Fruit fly (Drosophila melanogaster) whole organism, embryonic: Measurements from ENCODE around the gene CG42237.

Source experiments
- Ada2b ChIP-seq: fragments of 200-800 bp; sonication (Bioruptor generic); IDR thresholded peaks from 2 replicates; pipeline ENCODE4 v1.3.6; 2022; ENCODE audit warnings: missing biosample characterization, missing genetic modification characterization
- CG10267 ChIP-seq: fragments of 200-800 bp; sonication (Bioruptor generic); optimal IDR thresholded peaks from 2 replicates; lab custom pipeline; 2018; ENCODE audit warnings: missing biosample characterization, mild to moderate bottlenecking, missing genetic modification characterization, moderate library complexity
- CG12744 ChIP-seq: fragments of 200-800 bp; sonication (Bioruptor generic); optimal IDR thresholded peaks from 2 replicates; lab custom pipeline; 2016; ENCODE audit warnings: missing biosample characterization, missing genetic modification characterization
- CG13894 ChIP-seq: fragments of 200-800 bp; sonication (Bioruptor generic); optimal IDR thresholded peaks from 3 replicates; lab custom pipeline; 2018; ENCODE audit warnings: missing biosample characterization, mild to moderate bottlenecking, missing genetic modification characterization, moderate library complexity
- CG1603 ChIP-seq: fragments of 200-800 bp; sonication (Bioruptor generic); optimal IDR thresholded peaks from 2 replicates; lab custom pipeline; 2019; ENCODE audit warnings: missing biosample characterization, mild to moderate bottlenecking, missing genetic modification characterization, moderate library complexity
- CG17829 ChIP-seq: fragments of 200-800 bp; optimal IDR thresholded peaks from 2 replicates; lab custom pipeline; 2019; ENCODE audit warnings: missing biosample characterization, mild to moderate bottlenecking, missing genetic modification characterization, moderate library complexity
- CG1832 ChIP-seq: fragments of 200-800 bp; sonication (Bioruptor generic); optimal IDR thresholded peaks from 2 replicates; lab custom pipeline; 2017; ENCODE audit warnings: missing biosample characterization, mild to moderate bottlenecking, missing genetic modification characterization, inconsistent platforms
- CG2875 ChIP-seq: fragments of 200-800 bp; sonication (Bioruptor generic); optimal IDR thresholded peaks from 2 replicates; lab custom pipeline; 2017; ENCODE audit warnings: missing biosample characterization, mild to moderate bottlenecking, missing genetic modification characterization, missing genetic modification reagents
- CG3065 ChIP-seq: fragments of 200-800 bp; sonication (Bioruptor generic); optimal IDR thresholded peaks from 2 replicates; lab custom pipeline; 2016; ENCODE audit warnings: missing biosample characterization, missing genetic modification characterization
- CG3838 ChIP-seq: fragments of 200-800 bp; sonication (Bioruptor generic); optimal IDR thresholded peaks from 3 replicates; lab custom pipeline; 2016; ENCODE audit warnings: missing biosample characterization, missing genetic modification characterization
- CG4360 ChIP-seq: fragments of 200-800 bp; sonication (Bioruptor generic); IDR thresholded peaks from 2 replicates; pipeline ENCODE4 v1.3.6; 2022; ENCODE audit warnings: missing biosample characterization, missing genetic modification characterization
- CG5180 ChIP-seq: fragments of 200-800 bp; sonication (Bioruptor generic); optimal IDR thresholded peaks from 3 replicates; lab custom pipeline; 2017; ENCODE audit warnings: missing biosample characterization, missing genetic modification characterization, mild to moderate bottlenecking, moderate library complexity, missing genetic modification reagents
- CG6765 ChIP-seq: fragments of 200-800 bp; sonication (Bioruptor generic); optimal IDR thresholded peaks from 3 replicates; lab custom pipeline; 2017; ENCODE audit warnings: missing biosample characterization, mild to moderate bottlenecking, missing genetic modification characterization
- CG6813 ChIP-seq: fragments of 200-800 bp; sonication (Bioruptor generic); optimal IDR thresholded peaks from 2 replicates; lab custom pipeline; 2017; ENCODE audit warnings: missing biosample characterization, missing genetic modification characterization, mild to moderate bottlenecking, moderate library complexity, missing genetic modification reagents
- CG9817 ChIP-seq: fragments of 200-800 bp; sonication (Bioruptor generic); optimal IDR thresholded peaks from 2 replicates; lab custom pipeline; 2018; ENCODE audit warnings: missing biosample characterization, mild to moderate bottlenecking, missing genetic modification characterization, moderate library complexity
- D19A ChIP-seq: fragments of 200-800 bp; optimal IDR thresholded peaks from 3 replicates; lab custom pipeline; 2019; ENCODE audit warnings: missing biosample characterization, mild to moderate bottlenecking, missing genetic modification characterization, moderate library complexity
- Deaf1 ChIP-seq: fragments of 200-800 bp; optimal IDR thresholded peaks from 3 replicates; lab custom pipeline; 2019; ENCODE audit warnings: missing biosample characterization, mild to moderate bottlenecking, missing genetic modification characterization, moderate library complexity
- Dip2 ChIP-seq: fragments of 200-800 bp; sonication (Bioruptor generic); IDR thresholded peaks from 2 replicates; pipeline ENCODE4 v1.3.6; 2022; ENCODE audit warnings: missing biosample characterization, missing genetic modification characterization
- Doc2 ChIP-seq: fragments of 200-800 bp; sonication (Bioruptor generic); IDR thresholded peaks from 2 replicates; pipeline ENCODE4 v1.3.6; 2022; ENCODE audit warnings: missing biosample characterization, missing genetic modification characterization
- Dp ChIP-seq: fragments of 200-800 bp; sonication (Bioruptor generic); optimal IDR thresholded peaks from 2 replicates; lab custom pipeline; 2018; ENCODE audit warnings: missing biosample characterization, mild to moderate bottlenecking, missing genetic modification characterization, moderate library complexity
- Dref ChIP-seq: fragments of 200-800 bp; sonication (Bioruptor generic); IDR thresholded peaks from 2 replicates; pipeline ENCODE4 v1.3.6; 2022; ENCODE audit warnings: missing biosample characterization, missing genetic modification characterization
- Fer1 ChIP-seq: fragments of 200-800 bp; sonication (Bioruptor generic); optimal IDR thresholded peaks from 2 replicates; lab custom pipeline; 2017; ENCODE audit warnings: missing biosample characterization, mild to moderate bottlenecking, missing genetic modification characterization
- Gug ChIP-seq: fragments of 200-800 bp; sonication (Bioruptor generic); IDR thresholded peaks from 4 replicates; pipeline ENCODE4 v1.3.6; 2022; ENCODE audit warnings: missing biosample characterization, missing genetic modification characterization
- Hmr ChIP-seq: fragments of 200-800 bp; sonication (Bioruptor generic); optimal IDR thresholded peaks from 3 replicates; lab custom pipeline; 2017; ENCODE audit warnings: mild to moderate bottlenecking, missing biosample characterization, missing genetic modification reagents, missing genetic modification characterization
- Hr78 ChIP-seq, 2 experiments: fragments of 200-800 bp in 1 of 2; fragments of >200 bp in 1 of 2; sonication (Bioruptor generic) in 1 of 2; optimal IDR thresholded peaks; 2 replicates each; lab custom pipeline; 2017 to 2019; ENCODE audit warnings: missing biosample characterization in 2 of 2, missing genetic modification characterization in 2 of 2, mild to moderate bottlenecking in 1 of 2, moderate library complexity in 1 of 2
- Nf-YA ChIP-seq: fragments of 200-800 bp; sonication (Bioruptor generic); IDR thresholded peaks from 2 replicates; pipeline ENCODE4 v1.3.6; 2022; ENCODE audit warnings: missing biosample characterization, missing genetic modification characterization
- Stat92E ChIP-seq, 3 experiments: fragments of >200 bp in 2 of 3; fragments of 200-800 bp in 1 of 3; sonication (Bioruptor generic) in 1 of 3; optimal IDR thresholded peaks; 2 replicates each; lab custom pipeline; 2017 to 2019; ENCODE audit warnings: missing biosample characterization in 3 of 3, missing genetic modification characterization in 3 of 3, mild to moderate bottlenecking in 1 of 3, moderate library complexity in 1 of 3
- ac ChIP-seq: fragments of 200-800 bp; sonication (Bioruptor generic); optimal IDR thresholded peaks from 3 replicates; lab custom pipeline; 2017; ENCODE audit warnings: missing biosample characterization, mild to moderate bottlenecking, missing genetic modification characterization
- bbx ChIP-seq: fragments of 200-800 bp; sonication (Bioruptor generic); IDR thresholded peaks from 2 replicates; pipeline ENCODE4 v1.3.6; 2022; ENCODE audit warnings: missing biosample characterization, missing genetic modification characterization; ENCODE audit not compliant: partially characterized antibody
- chinmo ChIP-seq: fragments of 200-800 bp; sonication (Bioruptor generic); IDR thresholded peaks from 4 replicates; pipeline ENCODE4 v1.3.6; 2022; ENCODE audit warnings: missing biosample characterization, missing genetic modification characterization; ENCODE audit not compliant: partially characterized antibody
- chm ChIP-seq: fragments of 200-800 bp; sonication (Bioruptor generic); IDR thresholded peaks from 2 replicates; pipeline ENCODE4 v1.3.6; 2022; ENCODE audit warnings: missing biosample characterization, missing genetic modification characterization
- dm ChIP-seq: fragments of 200-800 bp; sonication (Bioruptor generic); optimal IDR thresholded peaks from 3 replicates; lab custom pipeline; 2016; ENCODE audit warnings: missing biosample characterization, missing genetic modification characterization
- eve ChIP-seq, 2 experiments: fragments of >200 bp; optimal IDR thresholded peaks; 2 replicates each; lab custom pipeline; 2017; ENCODE audit warnings: missing biosample characterization in 2 of 2, missing genetic modification characterization in 2 of 2
- gce ChIP-seq: fragments of 200-800 bp; sonication (Bioruptor generic); IDR thresholded peaks from 3 replicates; pipeline ENCODE4 v1.3.6; 2022; ENCODE audit warnings: missing biosample characterization, missing genetic modification characterization
- gcm2 ChIP-seq: fragments of 200-800 bp; sonication (Bioruptor generic); optimal IDR thresholded peaks from 2 replicates; lab custom pipeline; 2016; ENCODE audit warnings: missing biosample characterization, missing genetic modification characterization
- gem ChIP-seq: fragments of 200-800 bp; sonication (Bioruptor generic); optimal IDR thresholded peaks from 2 replicates; lab custom pipeline; 2019; ENCODE audit warnings: missing biosample characterization, mild to moderate bottlenecking, missing genetic modification characterization, moderate library complexity
- gro ChIP-seq: fragments of 200-800 bp; sonication (Bioruptor generic); optimal IDR thresholded peaks from 2 replicates; lab custom pipeline; 2016; ENCODE audit warnings: missing biosample characterization, missing genetic modification characterization
- hkb ChIP-seq, 2 experiments: fragments of 200-800 bp in 1 of 2; fragments of >200 bp in 1 of 2; sonication (Bioruptor generic) in 1 of 2; IDR thresholded peaks in 1 of 2; optimal IDR thresholded peaks in 1 of 2; 2 replicates each; pipeline versions ENCODE4 v1.3.6 to Lab custom; 2017 to 2022; ENCODE audit warnings: missing biosample characterization in 1 of 2, missing genetic modification characterization in 1 of 2
- lmd ChIP-seq: fragments of 200-800 bp; sonication (Bioruptor generic); IDR thresholded peaks from 2 replicates; pipeline ENCODE4 v1.3.6; 2022; ENCODE audit warnings: missing biosample characterization, missing genetic modification characterization
- mam ChIP-seq: fragments of 200-800 bp; sonication (Bioruptor generic); optimal IDR thresholded peaks from 3 replicates; lab custom pipeline; 2016; ENCODE audit warnings: missing biosample characterization, missing genetic modification characterization
- mld ChIP-seq: fragments of 200-800 bp; sonication (Bioruptor generic); IDR thresholded peaks from 3 replicates; pipeline ENCODE4 v1.3.6; 2022; ENCODE audit warnings: missing biosample characterization, missing genetic modification characterization; ENCODE audit not compliant: partially characterized antibody
- odd ChIP-seq: fragments of 200-800 bp; sonication (Bioruptor generic); optimal IDR thresholded peaks from 2 replicates; lab custom pipeline; 2017; ENCODE audit warnings: missing biosample characterization, mild to moderate bottlenecking, missing genetic modification characterization
- pb ChIP-seq: fragments of 200-800 bp; sonication (Bioruptor generic); optimal IDR thresholded peaks from 3 replicates; lab custom pipeline; 2016; ENCODE audit warnings: missing biosample characterization, missing genetic modification characterization
- sd ChIP-seq: fragments of 200-800 bp; sonication (Bioruptor generic); optimal IDR thresholded peaks from 3 replicates; lab custom pipeline; 2018; ENCODE audit warnings: missing biosample characterization, mild to moderate bottlenecking, missing genetic modification characterization, moderate library complexity
- shn ChIP-seq: fragments of 200-800 bp; sonication (Bioruptor generic); optimal IDR thresholded peaks from 3 replicates; lab custom pipeline; 2016; ENCODE audit warnings: missing biosample characterization, missing genetic modification characterization
- trem ChIP-seq: fragments of 200-800 bp; optimal IDR thresholded peaks from 3 replicates; lab custom pipeline; 2019; ENCODE audit warnings: missing biosample characterization, mild to moderate bottlenecking, missing genetic modification characterization, moderate library complexity

The CG42237 gene

DNA sequence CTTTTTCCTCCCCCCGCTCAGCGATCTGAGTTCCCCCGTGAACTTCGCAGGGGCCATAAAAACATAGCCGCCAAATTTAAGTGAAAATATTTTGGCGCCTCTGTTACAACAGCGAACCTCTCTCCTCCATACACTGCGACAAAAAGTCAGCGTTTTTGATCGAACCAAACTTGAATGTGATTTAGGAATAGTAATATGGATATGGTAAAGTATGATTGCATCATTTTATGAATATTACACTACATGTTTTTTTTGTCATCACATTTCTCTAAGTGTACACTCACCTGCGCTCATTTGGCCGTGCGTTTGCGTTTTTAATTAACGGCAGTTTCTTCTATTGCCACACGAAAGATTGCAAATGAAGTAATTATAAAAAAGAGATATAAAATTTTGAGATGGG lies 20.8 kb downstream of the CG42237 start (continued):
- no peak for TF ChIP-seq mld (GFP tag; lab: Robert Waterston, UW)
- peak; percentile 52 for TF ChIP-seq mam
- peak; percentile 31 for TF ChIP-seq CG17829 (tag; lab: Kevin White, UChicago)
- no peak for TF ChIP-seq Dref (GFP tag; lab: Robert Waterston, UW)
- no peak for TF ChIP-seq bbx
- peak; percentile 17 for TF ChIP-seq CG12744 (GFP tag; lab: Kevin White, UChicago)
- no peak for TF ChIP-seq dm (GFP tag; lab: Kevin White, UChicago)
- TF ChIP-seq lmd (GFP tag; lab: Robert Waterston, UW) = peak; percentile 53
- TF ChIP-seq, all 482 proteins: peak for 245

dm6 chrX:13136939-13137697 lies 22.2 kb downstream of the CG42237 start:
- peak; percentile 38 for TF ChIP-seq D19A (tag; lab: Kevin White, UChicago)
- TF ChIP-seq Doc2 (GFP tag; lab: Robert Waterston, UW) = no peak
- TF ChIP-seq CG3065 (GFP tag; lab: Kevin White, UChicago) = no peak
- TF ChIP-seq CG3838 (GFP tag; lab: Kevin White, UChicago) = no peak
- no peak for TF ChIP-seq gro
- no peak for TF ChIP-seq hkb (optimal IDR thresholded peaks at IDR 0.05; lab: Kevin White, UChicago)
- peak; percentile 81 for TF ChIP-seq hkb (GFP tag; IDR thresholded peaks at IDR 0.05; lab: Robert Waterston, UW)
- peak; percentile 22 for TF ChIP-seq Fer1
- no peak for TF ChIP-seq CG1832 (GFP tag; lab: Kevin White, UChicago)
- 0 out of 2 replicates have a peak, but pooled peaks have one; percentile 13 for TF ChIP-seq chm (GFP tag; lab: Robert Waterston, UW)
- TF ChIP-seq CG4360 = peak; percentile 35; the same call in 1 of the 2 replicates
- peak; percentile 60; the same call in 2 of the 3 replicates for TF ChIP-seq gce (GFP tag; lab: Robert Waterston, UW)
- TF ChIP-seq shn = no peak
- no peak for TF ChIP-seq CG1603 (tag; lab: Kevin White, UChicago)
- TF ChIP-seq Gug (GFP tag; lab: Robert Waterston, UW) = peak; percentile 39; the same call in 1 of the 4 replicates
- TF ChIP-seq chinmo (GFP tag; lab: Robert Waterston, UW) = no peak
- TF ChIP-seq CG2875 = peak; percentile 27
- no peak for TF ChIP-seq bbx
- TF ChIP-seq CG6813 (GFP tag; lab: Kevin White, UChicago) = peak; percentile 9
- peak; percentile 18 for TF ChIP-seq CG10267
- TF ChIP-seq Ada2b (GFP tag; lab: Robert Waterston, UW) = no peak
- peak; percentile 34 for TF ChIP-seq sd
- no peak for TF ChIP-seq Dp (GFP tag; lab: Kevin White, UChicago)
- no peak for TF ChIP-seq Deaf1 (tag; lab: Kevin White, UChicago)
- no peak for TF ChIP-seq ac
- TF ChIP-seq odd (GFP tag; lab: Kevin White, UChicago) = no peak
- no peak for TF ChIP-seq Dip2 (GFP tag; lab: Robert Waterston, UW)
- TF ChIP-seq CG5180 (GFP tag; lab: Kevin White, UChicago) = peak; percentile 57
- no peak for TF ChIP-seq CG6765 (GFP tag; lab: Kevin White, UChicago)
- no peak for TF ChIP-seq CG13894 (tag; lab: Kevin White, UChicago)
- TF ChIP-seq Hmr = no peak
- no peak for TF ChIP-seq gcm2 (GFP tag; lab: Kevin White, UChicago)
- TF ChIP-seq Hr78 (GFP tag; optimal IDR thresholded peaks at IDR 0.05; lab: Kevin White, UChicago) = peak in 1 of 2 experiments; percentile 62
- no peak for TF ChIP-seq CG9817
- TF ChIP-seq eve (GFP tag; optimal IDR thresholded peaks at IDR 0.05; lab: Kevin White, UChicago) = no peak
- TF ChIP-seq trem (tag; lab: Kevin White, UChicago) = no peak
- no peak for TF ChIP-seq pb (GFP tag; lab: Kevin White, UChicago)
- TF ChIP-seq gem (tag; lab: Kevin White, UChicago) = peak; percentile 60
- peak; percentile 41; the same call in 1 of the 2 replicates for TF ChIP-seq Nf-YA
- no peak for TF ChIP-seq Stat92E (GFP tag; optimal IDR thresholded peaks at IDR 0.05; lab: Kevin White, UChicago)
